Worm (Caenorhabditis elegans) whole organism, L3 larva: ENCODE results near the gene mam-4.

Experiments
- ZK546.5 ChIP-seq: sonication (generic microtip); optimal IDR thresholded peaks from 2 replicates; lab custom pipeline; 2017; ENCODE audit warnings: missing biosample characterization, missing genetic modification characterization
- ama-1 ChIP-seq: fragments of 150-350 bp; optimal IDR thresholded peaks from 2 replicates; lab custom pipeline; 2018
- ceh-16 ChIP-seq: sonication (generic microtip); optimal IDR thresholded peaks from 2 replicates; lab custom pipeline; 2017; ENCODE audit warnings: missing biosample characterization, missing genetic modification characterization
- ceh-28 ChIP-seq: fragments of 150-350 bp; optimal IDR thresholded peaks from 2 replicates; lab custom pipeline; 2014; ENCODE audit warnings: missing biosample characterization, missing genetic modification reagents, missing genetic modification characterization
- ceh-9 ChIP-seq: sonication (generic microtip); optimal IDR thresholded peaks from 2 replicates; lab custom pipeline; 2018; ENCODE audit warnings: missing biosample characterization, missing genetic modification characterization
- daf-12 ChIP-seq: fragments of 150-350 bp; optimal IDR thresholded peaks from 2 replicates; lab custom pipeline; 2014; ENCODE audit warnings: missing biosample characterization, missing genetic modification reagents, missing genetic modification characterization
- egl-27 ChIP-seq: sonication (generic microtip); optimal IDR thresholded peaks from 4 replicates; lab custom pipeline; 2017; ENCODE audit warnings: missing biosample characterization, missing genetic modification reagents, missing genetic modification characterization
- egl-5 ChIP-seq: fragments of 150-350 bp; optimal IDR thresholded peaks from 2 replicates; lab custom pipeline; 2017; ENCODE audit warnings: missing biosample characterization, missing genetic modification reagents, missing genetic modification characterization, inconsistent platforms
- elt-1 ChIP-seq: fragments of 150-350 bp; optimal IDR thresholded peaks from 2 replicates; lab custom pipeline; 2014; ENCODE audit warnings: missing biosample characterization, missing genetic modification characterization
- elt-2 ChIP-seq: sonication (generic microtip); optimal IDR thresholded peaks from 2 replicates; lab custom pipeline; 2016; ENCODE audit warnings: missing genetic modification reagents, mild to moderate bottlenecking, missing genetic modification characterization, missing compliant biosample characterization
- elt-3 ChIP-seq, 3 experiments: fragments of 150-350 bp in 1 of 3; sonication (generic microtip) in 2 of 3; optimal IDR thresholded peaks; 2 replicates in 2 of 3; 4 replicates in 1 of 3; lab custom pipeline; 2014 to 2017; ENCODE audit warnings: missing biosample characterization in 3 of 3, missing genetic modification characterization in 3 of 3
- fkh-10 ChIP-seq: sonication (generic microtip); optimal IDR thresholded peaks from 2 replicates; lab custom pipeline; 2017; ENCODE audit warnings: missing biosample characterization, missing genetic modification reagents, missing genetic modification characterization
- fkh-2 ChIP-seq: fragments of 150-350 bp; optimal IDR thresholded peaks from 2 replicates; lab custom pipeline; 2014; ENCODE audit warnings: missing biosample characterization, missing genetic modification reagents, missing genetic modification characterization
- fos-1 ChIP-seq: fragments of 150-350 bp; optimal IDR thresholded peaks from 2 replicates; lab custom pipeline; 2014; ENCODE audit warnings: missing biosample characterization, missing genetic modification characterization
- hmg-11 ChIP-seq: sonication (generic microtip); optimal IDR thresholded peaks from 2 replicates; lab custom pipeline; 2016; ENCODE audit warnings: missing genetic modification characterization, missing compliant biosample characterization
- jun-1 ChIP-seq: fragments of 150-350 bp; optimal IDR thresholded peaks from 2 replicates; lab custom pipeline; 2014; ENCODE audit warnings: missing biosample characterization, missing genetic modification reagents, missing genetic modification characterization
- lin-15B ChIP-seq: fragments of 150-350 bp; optimal IDR thresholded peaks from 2 replicates; lab custom pipeline; 2014; ENCODE audit warnings: missing biosample characterization, missing genetic modification characterization
- lsy-12 ChIP-seq: sonication (generic microtip); optimal IDR thresholded peaks from 2 replicates; lab custom pipeline; 2016; ENCODE audit warnings: mild to moderate bottlenecking, missing genetic modification characterization, missing compliant biosample characterization
- mml-1 ChIP-seq: fragments of 150-350 bp; sonication (generic microtip); optimal IDR thresholded peaks from 3 replicates; lab custom pipeline; 2014; ENCODE audit warnings: missing biosample characterization, missing genetic modification characterization
- nfya-1 ChIP-seq: sonication (generic microtip); optimal IDR thresholded peaks from 2 replicates; lab custom pipeline; 2017; ENCODE audit warnings: missing genetic modification characterization, mild to moderate bottlenecking, missing compliant biosample characterization, antibody characterized with exemption, moderate library complexity; ENCODE audit not compliant: insufficient read depth
- nhr-11 ChIP-seq: fragments of 150-350 bp; optimal IDR thresholded peaks from 2 replicates; lab custom pipeline; 2014; ENCODE audit warnings: missing biosample characterization, missing genetic modification characterization
- nhr-12 ChIP-seq: fragments of 150-350 bp; optimal IDR thresholded peaks from 2 replicates; lab custom pipeline; 2014; ENCODE audit warnings: missing biosample characterization, missing genetic modification characterization
- nhr-23 ChIP-seq: fragments of 150-350 bp; optimal IDR thresholded peaks from 2 replicates; lab custom pipeline; 2014; ENCODE audit warnings: missing biosample characterization, missing genetic modification reagents, missing genetic modification characterization
- nhr-25 ChIP-seq: sonication (generic microtip); optimal IDR thresholded peaks from 2 replicates; lab custom pipeline; 2017; ENCODE audit warnings: missing biosample characterization, missing genetic modification characterization
- nhr-28 ChIP-seq: fragments of 150-350 bp; optimal IDR thresholded peaks from 2 replicates; lab custom pipeline; 2014; ENCODE audit warnings: missing biosample characterization, missing genetic modification characterization
- nhr-67 ChIP-seq: fragments of 150-350 bp; optimal IDR thresholded peaks from 2 replicates; lab custom pipeline; 2014; ENCODE audit warnings: missing biosample characterization, missing genetic modification characterization
- nhr-76 ChIP-seq: fragments of 150-350 bp; sonication (generic microtip); optimal IDR thresholded peaks from 5 replicates; lab custom pipeline; 2014; ENCODE audit warnings: missing biosample characterization, missing genetic modification characterization
- nhr-77 ChIP-seq: fragments of 150-350 bp; optimal IDR thresholded peaks from 2 replicates; lab custom pipeline; 2014; ENCODE audit warnings: missing biosample characterization, missing genetic modification characterization
- pha-4 ChIP-seq: fragments of 150-350 bp; optimal IDR thresholded peaks from 2 replicates; lab custom pipeline; 2014; ENCODE audit warnings: missing biosample characterization, missing genetic modification reagents, missing genetic modification characterization
- pqm-1 ChIP-seq: fragments of 150-350 bp; optimal IDR thresholded peaks from 2 replicates; lab custom pipeline; 2017; ENCODE audit warnings: missing biosample characterization, missing genetic modification characterization, inconsistent platforms
- skn-1 ChIP-seq: fragments of 150-350 bp; optimal IDR thresholded peaks from 2 replicates; lab custom pipeline; 2014; ENCODE audit warnings: missing biosample characterization, missing genetic modification characterization
- snpc-4 ChIP-seq: fragments of 150-350 bp; optimal IDR thresholded peaks from 2 replicates; lab custom pipeline; 2014; ENCODE audit warnings: missing biosample characterization, missing genetic modification characterization
- tbx-2 ChIP-seq: sonication (generic microtip); optimal IDR thresholded peaks from 2 replicates; lab custom pipeline; 2016; ENCODE audit warnings: mild to moderate bottlenecking, missing genetic modification characterization, missing compliant biosample characterization
- unc-39 ChIP-seq: sonication (generic microtip); optimal IDR thresholded peaks from 4 replicates; lab custom pipeline; 2017; ENCODE audit warnings: missing biosample characterization, missing genetic modification characterization
- unc-62 ChIP-seq: fragments of 150-350 bp; sonication (generic microtip); optimal IDR thresholded peaks from 4 replicates; lab custom pipeline; 2014; ENCODE audit warnings: missing biosample characterization, missing genetic modification reagents, missing genetic modification characterization
- zag-1 ChIP-seq: fragments of 150-350 bp; optimal IDR thresholded peaks from 2 replicates; lab custom pipeline; 2014; ENCODE audit warnings: missing biosample characterization, missing genetic modification characterization
- ztf-11 ChIP-seq: fragments of 150-350 bp; optimal IDR thresholded peaks from 2 replicates; lab custom pipeline; 2014; ENCODE audit warnings: missing biosample characterization, missing genetic modification characterization
- ztf-4 ChIP-seq: fragments of 150-350 bp; optimal IDR thresholded peaks from 2 replicates; lab custom pipeline; 2014; ENCODE audit warnings: missing biosample characterization, missing genetic modification characterization

The mam-4 gene

DNA sequence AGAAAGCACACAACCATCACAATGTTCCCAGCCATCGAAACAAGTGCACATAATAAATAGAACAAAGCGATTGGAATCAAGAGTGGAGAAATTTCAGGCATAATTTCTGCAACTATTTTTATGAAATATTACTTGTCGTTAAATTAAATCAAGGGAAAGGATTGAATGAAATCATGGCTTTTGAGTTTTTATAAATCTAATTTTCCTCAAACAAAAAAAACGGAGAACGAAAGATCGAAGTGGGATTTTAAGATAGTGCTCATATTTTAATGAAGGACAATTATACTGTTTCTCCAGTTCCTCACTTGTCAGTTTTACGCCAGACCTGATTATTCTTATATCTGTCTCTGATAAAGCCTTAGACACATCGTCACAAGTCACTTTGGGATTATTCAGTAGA is 4.5 kb downstream of the mam-4 start, which contains the start of gene srsx-33:
Gene srsx-33, minus strand, starts transcription at position 101 of the 400 bp plus-strand sequence.
- TF ChIP-seq nfya-1 (no peak), ceh-28 (tag; lab: Kevin White, UChicago) (no peak), fkh-10 (GFP tag; lab: Kevin White, UChicago) (no peak), nhr-77 (tag; lab: Kevin White, UChicago) (no peak), elt-1 (tag; lab: Kevin White, UChicago) (no peak), fkh-2 (no peak), fos-1 (tag; lab: Kevin White, UChicago) (no peak), nhr-12 (tag; lab: Kevin White, UChicago) (no peak), ztf-11 (no peak), ceh-9 (tag; lab: Kevin White, UChicago) (no peak), egl-27 (tag; lab: Kevin White, UChicago) (no peak), skn-1 (no peak), pha-4 (tag; lab: Kevin White, UChicago) (no peak), nhr-11 (tag; lab: Kevin White, UChicago) (no peak), nhr-67 (tag; lab: Kevin White, UChicago) (no peak), zag-1 (tag; lab: Kevin White, UChicago) (no peak), elt-2 (tag; lab: Kevin White, UChicago) (no peak), lsy-12 (no peak)

DNA sequence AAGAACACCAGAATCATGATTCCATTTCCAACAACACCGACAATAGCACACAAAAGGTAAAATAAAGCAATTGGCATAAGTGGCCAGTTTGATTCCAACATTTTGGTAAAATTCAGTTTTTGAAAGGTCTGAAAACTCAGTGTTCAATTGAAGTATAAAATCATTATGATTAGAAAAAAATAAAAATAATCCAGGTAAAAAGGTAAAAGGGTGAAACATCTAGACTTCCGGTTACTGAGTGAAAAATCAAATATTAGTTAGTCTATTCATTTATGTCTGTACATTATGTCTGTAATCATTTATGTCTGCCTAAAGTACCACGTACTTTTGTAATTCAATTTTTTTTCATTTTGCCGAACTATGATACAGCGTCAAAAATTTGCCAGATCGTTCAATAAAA is 7.0 kb downstream of the mam-4 start, which contains the start of gene srsx-31:
Gene srsx-31, minus strand, starts transcription at position 101 of the 400 bp plus-strand sequence.
- TF ChIP-seq ceh-16 (tag; lab: Kevin White, UChicago) (no peak), fkh-10 (GFP tag; lab: Kevin White, UChicago) (no peak), fos-1 (tag; lab: Kevin White, UChicago) (no peak), ama-1 (lab: Kevin White, UChicago) (no peak), fkh-2 (no peak), ZK546.5 (tag; lab: Kevin White, UChicago) (no peak), daf-12 (tag; lab: Kevin White, UChicago) (no peak), zag-1 (tag; lab: Kevin White, UChicago) (no peak), ztf-4 (no peak), lsy-12 (no peak), snpc-4 (tag; lab: Kevin White, UChicago) (no peak), mml-1 (tag; lab: Kevin White, UChicago) (no peak), jun-1 (no peak), hmg-11 (tag; lab: Kevin White, UChicago) (no peak), ztf-11 (no peak), ceh-28 (tag; lab: Kevin White, UChicago) (no peak), elt-1 (tag; lab: Kevin White, UChicago) (no peak)

ce11 chrV:11258896-11259295 is 10.9 kb downstream of the mam-4 start, which contains the start of gene lgc-36:
TSS of gene lgc-36 (minus strand) at chrV:11258996.
- TF ChIP-seq ztf-11 (no peak), tbx-2 (no peak), fos-1 (tag; lab: Kevin White, UChicago) (no peak), nhr-76 (no peak), pqm-1 (tag; lab: Kevin White, UChicago) (no peak), nhr-12 (tag; lab: Kevin White, UChicago) (no peak), lsy-12 (no peak), ceh-28 (tag; lab: Kevin White, UChicago) (no peak), hmg-11 (tag; lab: Kevin White, UChicago) (no peak), elt-2 (tag; lab: Kevin White, UChicago) (no peak), nhr-28 (tag; lab: Kevin White, UChicago) (no peak), elt-1 (tag; lab: Kevin White, UChicago) (no peak)

- TF ChIP-seq skn-1 (no peak), jun-1 (no peak), elt-1 (tag; lab: Kevin White, UChicago) (no peak), egl-5 (tag; lab: Kevin White, UChicago) (no peak), fos-1 (tag; lab: Kevin White, UChicago) (no peak), unc-39 (tag; lab: Kevin White, UChicago) (no peak), ceh-28 (tag; lab: Kevin White, UChicago) (no peak), nhr-25 (tag; lab: Kevin White, UChicago) (no peak), elt-3 (tag; optimal IDR thresholded peaks at IDR 0.05; lab: Kevin White, UChicago) (no peak), nhr-23 (tag; lab: Kevin White, UChicago) (no peak), pha-4 (tag; lab: Kevin White, UChicago) (no peak), nfya-1 (no peak), snpc-4 (tag; lab: Kevin White, UChicago) (no peak), lin-15B (tag; lab: Kevin White, UChicago) (no peak), mml-1 (tag; lab: Kevin White, UChicago) (no peak), nhr-77 (tag; lab: Kevin White, UChicago) (no peak), ztf-11 (no peak), unc-62 (GFP tag; lab: Kevin White, UChicago) (no peak)
- TF ChIP-seq, all 47 proteins: peak for 0
Observed at ce11 chrV:11260622-11261021, 12.7 kb downstream of the mam-4 start, which contains the start of gene F07B10.7. TSS of gene F07B10.7 (minus strand) at chrV:11260722.
